Fruit fly (Drosophila melanogaster) whole organism, embryonic: ENCODE measurements around the gene mRpL37.

Experiments
- Antp ChIP-seq: fragments of 200-800 bp; sonication (Bioruptor generic); optimal IDR thresholded peaks from 3 replicates; lab custom pipeline; 2016; ENCODE audit warnings: missing biosample characterization, missing genetic modification characterization
- CG13123 ChIP-seq: fragments of 200-800 bp; sonication (Bioruptor generic); optimal IDR thresholded peaks from 2 replicates; lab custom pipeline; 2016; ENCODE audit warnings: missing biosample characterization, missing genetic modification characterization
- CG15601 ChIP-seq: fragments of 200-800 bp; sonication (Bioruptor generic); optimal IDR thresholded peaks from 3 replicates; lab custom pipeline; 2019; ENCODE audit warnings: missing biosample characterization, mild to moderate bottlenecking, missing genetic modification characterization, moderate library complexity
- CG15696 ChIP-seq: fragments of 200-800 bp; sonication (Bioruptor generic); optimal IDR thresholded peaks from 2 replicates; lab custom pipeline; 2019; ENCODE audit warnings: missing biosample characterization, mild to moderate bottlenecking, missing genetic modification characterization, moderate library complexity
- CG17186 ChIP-seq: fragments of 200-800 bp; sonication (Bioruptor generic); optimal IDR thresholded peaks from 3 replicates; lab custom pipeline; 2017; ENCODE audit warnings: missing biosample characterization, missing genetic modification reagents, missing genetic modification characterization
- CG18599 ChIP-seq: fragments of 200-800 bp; sonication (Bioruptor generic); optimal IDR thresholded peaks from 3 replicates; lab custom pipeline; 2017; ENCODE audit warnings: missing biosample characterization, missing genetic modification characterization, mild to moderate bottlenecking, moderate library complexity, missing genetic modification reagents
- CG18764 ChIP-seq: fragments of 200-800 bp; sonication (Bioruptor generic); optimal IDR thresholded peaks from 3 replicates; lab custom pipeline; 2016; ENCODE audit warnings: missing biosample characterization, missing genetic modification characterization
- CG3281 ChIP-seq: fragments of 200-800 bp; sonication (Bioruptor generic); optimal IDR thresholded peaks from 3 replicates; lab custom pipeline; 2017; ENCODE audit warnings: missing biosample characterization, mild to moderate bottlenecking, missing genetic modification characterization
- CG4282 ChIP-seq: fragments of 200-800 bp; sonication (Bioruptor generic); optimal IDR thresholded peaks from 2 replicates; lab custom pipeline; 2016; ENCODE audit warnings: missing biosample characterization, missing genetic modification characterization
- CG7372 ChIP-seq: fragments of 200-800 bp; sonication (Bioruptor generic); IDR thresholded peaks from 2 replicates; pipeline ENCODE4 v1.3.6; 2022; ENCODE audit warnings: missing biosample characterization, missing genetic modification characterization
- CG8359 ChIP-seq: fragments of 200-800 bp; sonication (Bioruptor generic); optimal IDR thresholded peaks from 2 replicates; lab custom pipeline; 2017; ENCODE audit warnings: missing biosample characterization, mild to moderate bottlenecking, missing genetic modification characterization, borderline replicate concordance
- CG8924 ChIP-seq: fragments of 200-800 bp; optimal IDR thresholded peaks from 3 replicates; lab custom pipeline; 2019; ENCODE audit warnings: missing biosample characterization, mild to moderate bottlenecking, missing genetic modification characterization, moderate library complexity
- CG9727 ChIP-seq: fragments of 200-800 bp; sonication (Bioruptor generic); optimal IDR thresholded peaks from 3 replicates; lab custom pipeline; 2017; ENCODE audit warnings: missing biosample characterization, mild to moderate bottlenecking, missing genetic modification characterization
- CHES-1-like ChIP-seq: fragments of 200-800 bp; sonication (Bioruptor generic); optimal IDR thresholded peaks from 2 replicates; lab custom pipeline; 2016; ENCODE audit warnings: missing biosample characterization, missing genetic modification characterization
- Ets65A ChIP-seq: fragments of 200-800 bp; sonication (Bioruptor generic); peaks from one replicate; lab custom pipeline; 2016; ENCODE audit warnings: missing biosample characterization, missing genetic modification characterization
- Gsc ChIP-seq: fragments of 200-800 bp; sonication (Bioruptor generic); IDR thresholded peaks from 2 replicates; pipeline ENCODE4 v1.3.6; 2022; ENCODE audit warnings: missing biosample characterization, missing genetic modification characterization
- HLH3B ChIP-seq: fragments of 200-800 bp; sonication (Bioruptor generic); IDR thresholded peaks from 2 replicates; pipeline ENCODE4 v1.3.6; 2022; ENCODE audit warnings: missing biosample characterization, missing genetic modification characterization
- HLH54F ChIP-seq: fragments of 200-800 bp; sonication (Bioruptor generic); optimal IDR thresholded peaks from 3 replicates; lab custom pipeline; 2016; ENCODE audit warnings: missing biosample characterization, missing genetic modification characterization
- Jarid2 ChIP-seq: fragments of 200-800 bp; sonication (Bioruptor generic); optimal IDR thresholded peaks from 3 replicates; lab custom pipeline; 2017; ENCODE audit warnings: mild to moderate bottlenecking, missing biosample characterization, missing genetic modification reagents, missing genetic modification characterization
- MTF-1 ChIP-seq: fragments of 200-800 bp; sonication (Bioruptor generic); optimal IDR thresholded peaks from 2 replicates; lab custom pipeline; 2018; ENCODE audit warnings: missing biosample characterization, mild to moderate bottlenecking, missing genetic modification characterization, borderline replicate concordance
- Mrtf ChIP-seq: fragments of 200-800 bp; sonication (Bioruptor generic); IDR thresholded peaks from 3 replicates; pipeline ENCODE4 v1.3.6; 2022; ENCODE audit warnings: missing biosample characterization, missing genetic modification characterization
- Side ChIP-seq: fragments of 200-800 bp; sonication (Bioruptor generic); optimal IDR thresholded peaks from 2 replicates; lab custom pipeline; 2016; ENCODE audit warnings: missing biosample characterization, missing genetic modification characterization
- Spps ChIP-seq: fragments of 200-800 bp; sonication (Bioruptor generic); optimal IDR thresholded peaks from 2 replicates; lab custom pipeline; 2018; ENCODE audit warnings: missing biosample characterization, mild to moderate bottlenecking, missing genetic modification characterization
- az2 ChIP-seq: fragments of 200-800 bp; sonication (Bioruptor generic); optimal IDR thresholded peaks from 3 replicates; lab custom pipeline; 2016; ENCODE audit warnings: missing biosample characterization, missing genetic modification characterization
- bowl ChIP-seq: fragments of 200-800 bp; sonication (Bioruptor generic); IDR thresholded peaks from 2 replicates; pipeline ENCODE4 v1.3.6; 2022; ENCODE audit warnings: missing biosample characterization, missing genetic modification characterization
- br ChIP-seq: fragments of >200 bp; optimal IDR thresholded peaks from 2 replicates; lab custom pipeline; 2017
- chm ChIP-seq: fragments of 200-800 bp; sonication (Bioruptor generic); IDR thresholded peaks from 2 replicates; pipeline ENCODE4 v1.3.6; 2022; ENCODE audit warnings: missing biosample characterization, missing genetic modification characterization
- chn ChIP-seq: fragments of 200-800 bp; sonication (Bioruptor generic); optimal IDR thresholded peaks from 2 replicates; lab custom pipeline; 2016; ENCODE audit warnings: missing biosample characterization, missing genetic modification characterization
- crc ChIP-seq: fragments of 200-800 bp; sonication (Bioruptor generic); optimal IDR thresholded peaks from 2 replicates; lab custom pipeline; 2016; ENCODE audit warnings: missing biosample characterization, missing genetic modification characterization
- ems ChIP-seq: fragments of 200-800 bp; sonication (Bioruptor generic); optimal IDR thresholded peaks from 3 replicates; lab custom pipeline; 2016; ENCODE audit warnings: missing biosample characterization, missing genetic modification characterization
- ewg ChIP-seq: fragments of 200-800 bp; sonication (Bioruptor generic); optimal IDR thresholded peaks from 3 replicates; lab custom pipeline; 2017; ENCODE audit warnings: mild to moderate bottlenecking, missing biosample characterization, missing genetic modification reagents, missing genetic modification characterization
- eyg ChIP-seq: fragments of 200-800 bp; sonication (Bioruptor generic); optimal IDR thresholded peaks from 3 replicates; lab custom pipeline; 2016; ENCODE audit warnings: missing biosample characterization, missing genetic modification characterization
- fd3F ChIP-seq: fragments of 200-800 bp; sonication (Bioruptor generic); optimal IDR thresholded peaks from 2 replicates; lab custom pipeline; 2018; ENCODE audit warnings: missing biosample characterization, mild to moderate bottlenecking, missing genetic modification characterization, moderate library complexity
- fru ChIP-seq: fragments of >200 bp; optimal IDR thresholded peaks from 2 replicates; lab custom pipeline; 2017
- ind ChIP-seq: fragments of 200-800 bp; sonication (Bioruptor generic); optimal IDR thresholded peaks from 3 replicates; lab custom pipeline; 2016; ENCODE audit warnings: missing biosample characterization, missing genetic modification characterization
- jing ChIP-seq: fragments of 200-800 bp; sonication (Bioruptor generic); optimal IDR thresholded peaks from 2 replicates; lab custom pipeline; 2018; ENCODE audit warnings: missing biosample characterization, mild to moderate bottlenecking, missing genetic modification characterization
- lola ChIP-seq, 3 experiments: fragments of >200 bp in 2 of 3; fragments of 200-800 bp in 1 of 3; sonication (Bioruptor generic) in 1 of 3; optimal IDR thresholded peaks; 2 replicates each; lab custom pipeline; 2017 to 2019; ENCODE audit warnings: missing biosample characterization in 3 of 3, missing genetic modification characterization in 3 of 3, mild to moderate bottlenecking in 1 of 3, moderate library complexity in 1 of 3
- odd ChIP-seq: fragments of 200-800 bp; sonication (Bioruptor generic); optimal IDR thresholded peaks from 2 replicates; lab custom pipeline; 2017; ENCODE audit warnings: missing biosample characterization, mild to moderate bottlenecking, missing genetic modification characterization
- pnt ChIP-seq: fragments of 200-800 bp; sonication (Bioruptor generic); optimal IDR thresholded peaks from 3 replicates; lab custom pipeline; 2016; ENCODE audit warnings: missing biosample characterization, missing genetic modification characterization
- ranshi ChIP-seq: fragments of 200-800 bp; sonication (Bioruptor generic); IDR thresholded peaks from 2 replicates; pipeline ENCODE4 v1.3.6; 2022; ENCODE audit warnings: missing biosample characterization, missing genetic modification characterization
- rib ChIP-seq: fragments of 200-800 bp; sonication (Bioruptor generic); IDR thresholded peaks from 2 replicates; pipeline ENCODE4 v1.3.6; 2022; ENCODE audit warnings: missing biosample characterization, missing genetic modification characterization
- scrt ChIP-seq: fragments of 200-800 bp; sonication (Bioruptor generic); optimal IDR thresholded peaks from 2 replicates; lab custom pipeline; 2018; ENCODE audit warnings: missing biosample characterization, mild to moderate bottlenecking, missing genetic modification characterization, moderate library complexity
- sd ChIP-seq: fragments of 200-800 bp; sonication (Bioruptor generic); optimal IDR thresholded peaks from 3 replicates; lab custom pipeline; 2018; ENCODE audit warnings: missing biosample characterization, mild to moderate bottlenecking, missing genetic modification characterization, moderate library complexity
- sens ChIP-seq: fragments of 200-800 bp; sonication (Bioruptor generic); peaks from one replicate; lab custom pipeline; 2016; ENCODE audit warnings: missing biosample characterization, missing genetic modification characterization
- stwl ChIP-seq: fragments of 200-800 bp; sonication (Bioruptor generic); optimal IDR thresholded peaks from 3 replicates; lab custom pipeline; 2018; ENCODE audit warnings: missing biosample characterization, mild to moderate bottlenecking, missing genetic modification characterization, moderate library complexity
- tll ChIP-seq, 2 experiments: fragments of 200-800 bp in 1 of 2; fragments of >200 bp in 1 of 2; sonication (Bioruptor generic) in 1 of 2; optimal IDR thresholded peaks; 2 replicates each; lab custom pipeline; 2017 to 2019; ENCODE audit warnings: missing biosample characterization in 2 of 2, missing genetic modification characterization in 2 of 2, mild to moderate bottlenecking in 1 of 2, moderate library complexity in 1 of 2
- toy ChIP-seq: fragments of 200-800 bp; sonication (Bioruptor generic); IDR thresholded peaks from 2 replicates; pipeline ENCODE4 v1.3.6; 2022; ENCODE audit warnings: missing biosample characterization, missing genetic modification characterization
- trem ChIP-seq: fragments of 200-800 bp; optimal IDR thresholded peaks from 3 replicates; lab custom pipeline; 2019; ENCODE audit warnings: missing biosample characterization, mild to moderate bottlenecking, missing genetic modification characterization, moderate library complexity
- trh ChIP-seq: fragments of 200-800 bp; sonication (Bioruptor generic); optimal IDR thresholded peaks from 2 replicates; lab custom pipeline; 2016; ENCODE audit warnings: missing biosample characterization, missing genetic modification characterization
- twi ChIP-seq: fragments of 200-800 bp; optimal IDR thresholded peaks from 2 replicates; lab custom pipeline; 2019; ENCODE audit warnings: missing biosample characterization, mild to moderate bottlenecking, missing genetic modification characterization, moderate library complexity
- tx ChIP-seq: fragments of 200-800 bp; sonication (Bioruptor generic); optimal IDR thresholded peaks from 2 replicates; lab custom pipeline; 2016; ENCODE audit warnings: missing biosample characterization, missing genetic modification characterization
- vvl ChIP-seq: fragments of 200-800 bp; sonication (Bioruptor generic); IDR thresholded peaks from 2 replicates; pipeline ENCODE4 v1.3.6; 2022; ENCODE audit warnings: missing biosample characterization, missing genetic modification characterization

mRpL37 gene

DNA sequence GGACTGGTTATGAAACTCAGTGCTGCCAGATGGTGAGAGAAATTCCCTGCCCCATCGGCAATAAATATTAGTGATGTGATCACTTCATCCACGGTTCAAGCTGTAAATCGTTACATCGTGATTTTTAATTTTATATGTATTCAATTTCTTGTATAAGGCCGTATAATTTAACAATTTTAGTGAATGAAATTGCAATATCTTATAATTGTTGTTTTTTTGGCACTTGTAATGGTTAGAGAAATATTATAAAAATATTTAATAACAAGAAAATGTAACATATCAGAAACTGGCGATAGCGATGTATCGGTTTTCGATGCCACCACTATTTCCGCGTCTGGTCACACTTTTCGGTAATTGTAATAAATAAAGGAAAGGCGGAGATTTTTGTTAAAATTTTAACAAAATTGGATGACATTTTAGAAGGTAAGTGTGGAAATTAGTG is at the start of gene mRpL37, which contains the start of gene Rbp1 (continued):
- no peak for TF ChIP-seq scrt (GFP tag; lab: Kevin White, UChicago)
- peak; percentile 78 for TF ChIP-seq pnt
- no peak; the same call in 1 of the 2 replicates for TF ChIP-seq vvl
- TF ChIP-seq CG18764, result peak; percentile 57
- TF ChIP-seq HLH54F (GFP tag; lab: Kevin White, UChicago), result peak; percentile 66
- TF ChIP-seq trem (tag; lab: Kevin White, UChicago), result peak; percentile 88
- TF ChIP-seq tx (GFP tag; lab: Kevin White, UChicago), result no peak
- peak; percentile 92 for TF ChIP-seq sens (GFP tag; lab: Kevin White, UChicago)
- peak in 1 of 3 experiments; percentile 86 for TF ChIP-seq lola (GFP tag; optimal IDR thresholded peaks at IDR 0.05; lab: Kevin White, UChicago)
- TF ChIP-seq fd3F, result peak; percentile 66
- no peak for TF ChIP-seq rib (GFP tag; lab: Robert Waterston, UW)
- TF ChIP-seq CG18599 (GFP tag; lab: Kevin White, UChicago), result peak; percentile 56
- no peak for TF ChIP-seq Side (GFP tag; lab: Kevin White, UChicago)
- peak; percentile 57 for TF ChIP-seq CG3281
- no peak for TF ChIP-seq odd (GFP tag; lab: Kevin White, UChicago)
- TF ChIP-seq fru (lab: Kevin White, UChicago), result no peak
- TF ChIP-seq tll (GFP tag; optimal IDR thresholded peaks at IDR 0.05; lab: Kevin White, UChicago), result peak; percentile 7 to 69
- peak; percentile 88 for TF ChIP-seq CG15696 (tag; lab: Kevin White, UChicago)
- TF ChIP-seq Antp (GFP tag; lab: Kevin White, UChicago), result peak; percentile 61
- no peak for TF ChIP-seq crc (GFP tag; lab: Kevin White, UChicago)
- peak; percentile 71; the same call in 1 of the 2 replicates for TF ChIP-seq HLH3B
- TF ChIP-seq ind (GFP tag; lab: Kevin White, UChicago), result peak; percentile 84
- peak; percentile 66 for TF ChIP-seq stwl
- TF ChIP-seq az2, result peak; percentile 77
- TF ChIP-seq trh (GFP tag; lab: Kevin White, UChicago), result peak; percentile 11
- TF ChIP-seq Mrtf (GFP tag; lab: Robert Waterston, UW), result peak; percentile 64; the same call in 1 of the 3 replicates
- TF ChIP-seq bowl (GFP tag; lab: Robert Waterston, UW), result no peak
- no peak for TF ChIP-seq CG4282 (GFP tag; lab: Kevin White, UChicago)
- TF ChIP-seq Gsc (GFP tag; lab: Robert Waterston, UW), result peak; percentile 50; the same call in 1 of the 2 replicates
- TF ChIP-seq ranshi (GFP tag; lab: Robert Waterston, UW), result peak; percentile 66; the same call in 1 of the 2 replicates
- peak; percentile 76 for TF ChIP-seq twi
- TF ChIP-seq Spps (tag; lab: Kevin White, UChicago), result peak; percentile 43
- TF ChIP-seq jing, result peak; percentile 1
- TF ChIP-seq eyg (GFP tag; lab: Kevin White, UChicago), result no peak
- peak; percentile 84 for TF ChIP-seq CG8924 (tag; lab: Kevin White, UChicago)
- TF ChIP-seq ems, result peak; percentile 88
- TF ChIP-seq ewg (GFP tag; lab: Kevin White, UChicago), result peak; percentile 18
- peak; percentile 42 for TF ChIP-seq CHES-1-like (GFP tag; lab: Kevin White, UChicago)
- TF ChIP-seq CG15601, result peak; percentile 78
- peak; percentile 75 for TF ChIP-seq CG9727 (GFP tag; lab: Kevin White, UChicago)
- peak; percentile 59 for TF ChIP-seq chn (GFP tag; lab: Kevin White, UChicago)
- peak; percentile 21 for TF ChIP-seq CG17186 (GFP tag; lab: Kevin White, UChicago)
- peak; percentile 97 for TF ChIP-seq Ets65A (GFP tag; lab: Kevin White, UChicago)
- TF ChIP-seq CG7372, result peak; percentile 54; the same call in 1 of the 2 replicates
- no peak for TF ChIP-seq br
- no peak for TF ChIP-seq Jarid2 (GFP tag; lab: Kevin White, UChicago)
- no peak for TF ChIP-seq chm (GFP tag; lab: Robert Waterston, UW)
- TF ChIP-seq sd (tag; lab: Kevin White, UChicago), result peak; percentile 85
- TF ChIP-seq toy (GFP tag; lab: Robert Waterston, UW), result no peak
- no peak for TF ChIP-seq CG8359 (GFP tag; lab: Kevin White, UChicago)
- TF ChIP-seq MTF-1 (GFP tag; lab: Kevin White, UChicago), result no peak
- peak; percentile 50 for TF ChIP-seq CG13123 (GFP tag; lab: Kevin White, UChicago)
